Fruit fly (Drosophila melanogaster) whole organism, prepupa: ENCODE data around the gene temp.

ENCODE experiments used
- Blimp-1 ChIP-seq: fragments of 200-800 bp; sonication (Bioruptor generic); optimal IDR thresholded peaks from 3 replicates; lab custom pipeline; 2017; ENCODE audit warnings: missing biosample characterization, missing genetic modification characterization, mild to moderate bottlenecking, moderate library complexity, missing genetic modification reagents
- CG11294 ChIP-seq: fragments of 200-800 bp; sonication (Bioruptor generic); IDR thresholded peaks from 2 replicates; pipeline ENCODE4 v1.3.6; 2022; ENCODE audit warnings: missing biosample characterization, missing genetic modification characterization
- CG11762 ChIP-seq: fragments of 200-800 bp; sonication (Bioruptor generic); optimal IDR thresholded peaks from 3 replicates; lab custom pipeline; 2016; ENCODE audit warnings: missing biosample characterization, missing genetic modification characterization; ENCODE audit not compliant: insufficient read depth
- CG11902 ChIP-seq: fragments of 200-800 bp; sonication (Bioruptor generic); optimal IDR thresholded peaks from 3 replicates; lab custom pipeline; 2016; ENCODE audit warnings: missing biosample characterization, missing genetic modification characterization
- CG15336 ChIP-seq: fragments of 200-800 bp; sonication (Bioruptor generic); IDR thresholded peaks from 2 replicates; pipeline ENCODE4 v1.3.6; 2022; ENCODE audit warnings: missing biosample characterization, missing genetic modification characterization
- CG1621 ChIP-seq: fragments of 200-800 bp; sonication (Bioruptor generic); optimal IDR thresholded peaks from 3 replicates; lab custom pipeline; 2018; ENCODE audit warnings: missing biosample characterization, mild to moderate bottlenecking, missing genetic modification characterization
- CG16779 ChIP-seq: fragments of 200-800 bp; sonication (Bioruptor generic); optimal IDR thresholded peaks from 3 replicates; lab custom pipeline; 2017; ENCODE audit warnings: missing biosample characterization, mild to moderate bottlenecking, missing genetic modification characterization
- CG3032 ChIP-seq: fragments of 200-800 bp; optimal IDR thresholded peaks from 2 replicates; lab custom pipeline; 2019; ENCODE audit warnings: missing biosample characterization, mild to moderate bottlenecking, missing genetic modification characterization, moderate library complexity
- CG32006 ChIP-seq: fragments of 200-800 bp; sonication (Bioruptor generic); optimal IDR thresholded peaks from 3 replicates; lab custom pipeline; 2017; ENCODE audit warnings: missing biosample characterization, mild to moderate bottlenecking, missing genetic modification characterization
- CG4318 ChIP-seq: fragments of 200-800 bp; sonication (Bioruptor generic); optimal IDR thresholded peaks from 3 replicates; lab custom pipeline; 2017; ENCODE audit warnings: missing biosample characterization, mild to moderate bottlenecking, missing genetic modification characterization
- CG6163 ChIP-seq: fragments of 200-800 bp; sonication (Bioruptor generic); IDR thresholded peaks from 3 replicates; pipeline ENCODE4 v1.3.6; 2022; ENCODE audit warnings: missing biosample characterization, missing genetic modification characterization
- CG6276 ChIP-seq: fragments of 200-800 bp; sonication (Bioruptor generic); optimal IDR thresholded peaks from 2 replicates; lab custom pipeline; 2017; ENCODE audit warnings: missing biosample characterization, mild to moderate bottlenecking, missing genetic modification characterization
- CG6792 ChIP-seq: fragments of 200-800 bp; sonication (Bioruptor generic); optimal IDR thresholded peaks from 3 replicates; lab custom pipeline; 2016; ENCODE audit warnings: missing biosample characterization, missing genetic modification characterization
- CG6854 ChIP-seq: fragments of 200-800 bp; sonication (Bioruptor generic); optimal IDR thresholded peaks from 2 replicates; lab custom pipeline; 2017; ENCODE audit warnings: missing biosample characterization, mild to moderate bottlenecking, missing genetic modification characterization
- CG8119 ChIP-seq: fragments of 200-800 bp; sonication (Bioruptor generic); IDR thresholded peaks from 3 replicates; pipeline ENCODE4 v1.3.6; 2022; ENCODE audit warnings: missing biosample characterization, missing genetic modification characterization
- Eip75B ChIP-seq: fragments of 200-800 bp; sonication (Bioruptor generic); optimal IDR thresholded peaks from 3 replicates; lab custom pipeline; 2016; ENCODE audit warnings: missing biosample characterization, missing genetic modification characterization
- Eip78C ChIP-seq: fragments of 200-800 bp; sonication (Bioruptor generic); peaks from one replicate; lab custom pipeline; 2016; ENCODE audit warnings: missing biosample characterization, missing genetic modification characterization
- Eip93F ChIP-seq: fragments of 200-800 bp; sonication (Bioruptor generic); optimal IDR thresholded peaks from 2 replicates; lab custom pipeline; 2016; ENCODE audit warnings: missing biosample characterization, mild to moderate bottlenecking, missing genetic modification characterization
- Ets21C ChIP-seq: fragments of 200-800 bp; sonication (Bioruptor generic); optimal IDR thresholded peaks from 3 replicates; lab custom pipeline; 2016; ENCODE audit warnings: missing biosample characterization, missing genetic modification characterization
- Ets96B ChIP-seq: fragments of 200-800 bp; optimal IDR thresholded peaks from 2 replicates; lab custom pipeline; 2019; ENCODE audit warnings: missing biosample characterization, mild to moderate bottlenecking, missing genetic modification characterization, moderate library complexity
- Hr38 ChIP-seq: sonication (Bioruptor generic); optimal IDR thresholded peaks from 2 replicates; lab custom pipeline; 2016; ENCODE audit warnings: missing biosample characterization, missing genetic modification characterization
- Hr39 ChIP-seq: fragments of 200-800 bp; sonication (Bioruptor generic); optimal IDR thresholded peaks from 2 replicates; lab custom pipeline; 2016; ENCODE audit warnings: missing biosample characterization, missing genetic modification characterization
- Hr4 ChIP-seq: fragments of 200-800 bp; sonication (Bioruptor generic); optimal IDR thresholded peaks from 3 replicates; lab custom pipeline; 2016; ENCODE audit warnings: missing biosample characterization, missing genetic modification characterization
- Lpt ChIP-seq: fragments of 200-800 bp; sonication (Bioruptor generic); optimal IDR thresholded peaks from 3 replicates; lab custom pipeline; 2016; ENCODE audit warnings: missing biosample characterization, missing genetic modification characterization
- Met ChIP-seq: fragments of 200-800 bp; sonication (Bioruptor generic); optimal IDR thresholded peaks from 3 replicates; lab custom pipeline; 2016; ENCODE audit warnings: missing biosample characterization, missing genetic modification characterization
- OdsH ChIP-seq: fragments of 200-800 bp; sonication (Bioruptor generic); optimal IDR thresholded peaks from 3 replicates; lab custom pipeline; 2016; ENCODE audit warnings: missing biosample characterization, missing genetic modification characterization
- Smox ChIP-seq: fragments of 200-800 bp; sonication (Bioruptor generic); optimal IDR thresholded peaks from 3 replicates; lab custom pipeline; 2016; ENCODE audit warnings: missing biosample characterization, missing genetic modification characterization
- Sox14 ChIP-seq: fragments of 200-800 bp; sonication (Bioruptor generic); optimal IDR thresholded peaks from 3 replicates; lab custom pipeline; 2016; ENCODE audit warnings: missing biosample characterization, missing genetic modification characterization
- Sox15 ChIP-seq: fragments of 200-800 bp; sonication (Bioruptor generic); optimal IDR thresholded peaks from 3 replicates; lab custom pipeline; 2016; ENCODE audit warnings: missing biosample characterization, missing genetic modification characterization
- achi ChIP-seq: fragments of 200-800 bp; sonication (Bioruptor generic); optimal IDR thresholded peaks from 3 replicates; lab custom pipeline; 2016; ENCODE audit warnings: missing biosample characterization, missing genetic modification characterization
- acj6 ChIP-seq: fragments of 200-800 bp; sonication (Bioruptor generic); optimal IDR thresholded peaks from 3 replicates; lab custom pipeline; 2016; ENCODE audit warnings: missing biosample characterization, missing genetic modification characterization
- cyc ChIP-seq: fragments of 200-800 bp; sonication (Bioruptor generic); optimal IDR thresholded peaks from 3 replicates; lab custom pipeline; 2016; ENCODE audit warnings: missing biosample characterization, missing genetic modification characterization
- dac ChIP-seq: fragments of 200-800 bp; sonication (Bioruptor generic); optimal IDR thresholded peaks from 2 replicates; lab custom pipeline; 2017; ENCODE audit warnings: missing biosample characterization, mild to moderate bottlenecking, missing genetic modification characterization
- dsx ChIP-seq: fragments of 200-800 bp; optimal IDR thresholded peaks from 3 replicates; lab custom pipeline; 2019; ENCODE audit warnings: missing biosample characterization, mild to moderate bottlenecking, missing genetic modification characterization, moderate library complexity; ENCODE audit not compliant: poor library complexity, severe bottlenecking
- eg ChIP-seq: fragments of 200-800 bp; sonication (Bioruptor generic); IDR thresholded peaks from 3 replicates; pipeline ENCODE4 v1.3.6; 2022; ENCODE audit warnings: missing biosample characterization, missing genetic modification characterization
- fd85E ChIP-seq: fragments of 200-800 bp; sonication (Bioruptor generic); optimal IDR thresholded peaks from 3 replicates; lab custom pipeline; 2016; ENCODE audit warnings: missing biosample characterization, missing genetic modification characterization
- lz ChIP-seq: fragments of 200-800 bp; sonication (Bioruptor generic); optimal IDR thresholded peaks from 3 replicates; lab custom pipeline; 2016; ENCODE audit warnings: missing biosample characterization, missing genetic modification characterization
- net ChIP-seq: fragments of 200-800 bp; sonication (Bioruptor generic); optimal IDR thresholded peaks from 3 replicates; lab custom pipeline; 2016; ENCODE audit warnings: missing biosample characterization, missing genetic modification characterization
- pdm3 ChIP-seq: fragments of 200-800 bp; sonication (Bioruptor generic); optimal IDR thresholded peaks from 3 replicates; lab custom pipeline; 2016; ENCODE audit warnings: missing biosample characterization, missing genetic modification characterization
- salr ChIP-seq, 2 experiments: fragments of 200-800 bp; sonication (Bioruptor generic); optimal IDR thresholded peaks; 3 replicates each; lab custom pipeline; 2016 to 2018; ENCODE audit warnings: missing biosample characterization in 2 of 2, missing genetic modification characterization in 2 of 2, mild to moderate bottlenecking in 1 of 2
- spab ChIP-seq: fragments of 200-800 bp; sonication (Bioruptor generic); optimal IDR thresholded peaks from 2 replicates; lab custom pipeline; 2017; ENCODE audit warnings: missing biosample characterization, mild to moderate bottlenecking, missing genetic modification characterization, missing genetic modification reagents
- ss ChIP-seq, 2 experiments: fragments of 200-800 bp; sonication (Bioruptor generic); optimal IDR thresholded peaks; 2 replicates in 1 of 2; 3 replicates in 1 of 2; lab custom pipeline; 2017 to 2018; ENCODE audit warnings: mild to moderate bottlenecking in 2 of 2, missing biosample characterization in 2 of 2, missing genetic modification characterization in 2 of 2, moderate library complexity in 1 of 2
- svp ChIP-seq: fragments of 200-800 bp; sonication (Bioruptor generic); peaks from one replicate; lab custom pipeline; 2016; ENCODE audit warnings: missing biosample characterization, missing genetic modification characterization
- vri ChIP-seq: fragments of 200-800 bp; sonication (Bioruptor generic); optimal IDR thresholded peaks from 3 replicates; lab custom pipeline; 2016; ENCODE audit warnings: missing biosample characterization, mild to moderate bottlenecking, missing genetic modification characterization

The temp gene

dm6 chrX:2305281-2305680 lies 43.0 kb upstream of the temp start:
- TF ChIP-seq CG11762 (no peak), spab (GFP tag; lab: Kevin White, UChicago) (no peak), CG6163 (no peak), CG6792 (GFP tag; lab: Kevin White, UChicago) (no peak), vri (GFP tag; lab: Kevin White, UChicago) (no peak), pdm3 (GFP tag; lab: Kevin White, UChicago) (no peak), Sox14 (GFP tag; lab: Kevin White, UChicago) (no peak), svp (no peak), Eip93F (GFP tag; lab: Kevin White, UChicago) (no peak), cyc (GFP tag; lab: Kevin White, UChicago) (no peak), dac (GFP tag; lab: Kevin White, UChicago) (no peak), fd85E (GFP tag; lab: Kevin White, UChicago) (no peak), CG1621 (tag; lab: Kevin White, UChicago) (no peak), CG4318 (no peak), OdsH (GFP tag; lab: Kevin White, UChicago) (no peak), CG8119 (no peak), salr (GFP tag; optimal IDR thresholded peaks at IDR 0.05; lab: Kevin White, UChicago) (no peak), Hr4 (no peak), Hr38 (no peak), CG3032 (tag; lab: Kevin White, UChicago) (no peak)

- no peak for TF ChIP-seq CG11902
- peak; percentile 18 for TF ChIP-seq CG4318
- TF ChIP-seq dac (GFP tag; lab: Kevin White, UChicago) = peak; percentile 2
- TF ChIP-seq achi (GFP tag; lab: Kevin White, UChicago) = peak; percentile 7
- TF ChIP-seq dsx (GFP tag; lab: Kevin White, UChicago) = peak; percentile 50
- TF ChIP-seq CG8119 = peak; percentile 25; the same call in 1 of the 3 replicates
- no peak for TF ChIP-seq Lpt (GFP tag; lab: Kevin White, UChicago)
- TF ChIP-seq Eip78C (GFP tag; lab: Kevin White, UChicago) = peak; percentile 64
- peak; percentile 18 for TF ChIP-seq Hr4
- peak; percentile 44 for TF ChIP-seq CG32006 (GFP tag; lab: Kevin White, UChicago)
- no peak for TF ChIP-seq CG6163
- peak; percentile 41 for TF ChIP-seq CG6276 (GFP tag; lab: Kevin White, UChicago)
Measured at dm6 chrX:2304514-2305235, 42.4 kb upstream of the temp start.

- peak; percentile 87 for TF ChIP-seq Hr39 (GFP tag; lab: Kevin White, UChicago)
- TF ChIP-seq achi (GFP tag; lab: Kevin White, UChicago) = peak; percentile 83
- peak; percentile 82 for TF ChIP-seq CG6792 (GFP tag; lab: Kevin White, UChicago)
- peak; percentile 82 for TF ChIP-seq acj6 (GFP tag; lab: Kevin White, UChicago)
- peak; percentile 74 for TF ChIP-seq CG11902
- TF ChIP-seq lz (GFP tag; lab: Kevin White, UChicago) = peak; percentile 90
- TF ChIP-seq CG6854 (GFP tag; lab: Kevin White, UChicago) = peak; percentile 68
- peak; percentile 82 for TF ChIP-seq Ets21C (GFP tag; lab: Kevin White, UChicago)
- TF ChIP-seq dac (GFP tag; lab: Kevin White, UChicago) = peak; percentile 64
- peak; percentile 79 for TF ChIP-seq OdsH (GFP tag; lab: Kevin White, UChicago)
- TF ChIP-seq Sox15 (GFP tag; lab: Kevin White, UChicago) = peak; percentile 75
- peak; percentile 66 for TF ChIP-seq eg (GFP tag; lab: Robert Waterston, UW)
- peak; percentile 79 for TF ChIP-seq Smox (GFP tag; lab: Kevin White, UChicago)
- TF ChIP-seq spab (GFP tag; lab: Kevin White, UChicago) = peak; percentile 63
- peak; percentile 87 for TF ChIP-seq Eip75B (GFP tag; lab: Kevin White, UChicago)
- peak; percentile 72 for TF ChIP-seq CG16779 (tag; lab: Kevin White, UChicago)
- TF ChIP-seq Hr38 = no peak
- TF ChIP-seq ss (GFP tag; optimal IDR thresholded peaks at IDR 0.05; lab: Kevin White, UChicago) = peak; percentile 80 to 83
- peak; percentile 94 for TF ChIP-seq svp
- TF ChIP-seq Met (GFP tag; lab: Kevin White, UChicago) = peak; percentile 92
- peak; percentile 43; the same call in 1 of the 2 replicates for TF ChIP-seq CG11294 (GFP tag; lab: Robert Waterston, UW)
- peak; percentile 72 for TF ChIP-seq CG11762
- TF ChIP-seq Ets96B (tag; lab: Kevin White, UChicago) = peak; percentile 72
- peak; percentile 87 for TF ChIP-seq CG15336 (GFP tag; lab: Robert Waterston, UW)
- TF ChIP-seq fd85E (GFP tag; lab: Kevin White, UChicago) = peak; percentile 28
- peak; percentile 65 for TF ChIP-seq Blimp-1 (GFP tag; lab: Kevin White, UChicago)
- TF ChIP-seq CG6276 (GFP tag; lab: Kevin White, UChicago) = peak; percentile 84
- peak; percentile 77 for TF ChIP-seq net (GFP tag; lab: Kevin White, UChicago)
- peak; percentile 48 to 70 for TF ChIP-seq salr (GFP tag; optimal IDR thresholded peaks at IDR 0.05; lab: Kevin White, UChicago)
Measured at dm6 chrX:2303771-2304513, 41.6 kb upstream of the temp start.
